Worm (Caenorhabditis elegans) whole organism, early embryonic: ENCODE data around the gene srxa-6.

Experiments
- B0310.2 ChIP-seq: sonication (generic microtip); optimal IDR thresholded peaks from 2 replicates; lab custom pipeline; 2016; ENCODE audit warnings: mild to moderate bottlenecking, missing genetic modification characterization, missing compliant biosample characterization
- F13C5.2 ChIP-seq: sonication (generic microtip); optimal IDR thresholded peaks from 2 replicates; lab custom pipeline; 2017; ENCODE audit warnings: mild to moderate bottlenecking, missing genetic modification characterization, inconsistent platforms, missing compliant biosample characterization
- ama-1 ChIP-seq: fragments of 150-350 bp; optimal IDR thresholded peaks from 2 replicates; lab custom pipeline; 2014
- ceh-13 ChIP-seq: fragments of 200-800 bp; sonication (Bioruptor generic); optimal IDR thresholded peaks from 2 replicates; lab custom pipeline; 2018; ENCODE audit warnings: mild to moderate bottlenecking, missing genetic modification characterization, missing compliant biosample characterization
- ceh-36 ChIP-seq: sonication (generic microtip); optimal IDR thresholded peaks from 2 replicates; lab custom pipeline; 2016; ENCODE audit warnings: missing genetic modification characterization, inconsistent platforms, missing compliant biosample characterization
- ets-7 ChIP-seq: sonication (generic microtip); optimal IDR thresholded peaks from 2 replicates; lab custom pipeline; 2016; ENCODE audit warnings: missing genotype, missing genetic modification characterization, missing compliant biosample characterization
- flt-1 ChIP-seq: fragments of 200-800 bp; sonication (Bioruptor generic); IDR thresholded peaks from 2 replicates; pipeline ENCODE4 v1.3.6; 2022; ENCODE audit warnings: missing genetic modification characterization, missing compliant biosample characterization
- hmbx-1 ChIP-seq: sonication (generic microtip); optimal IDR thresholded peaks from 2 replicates; lab custom pipeline; 2016; ENCODE audit warnings: mild to moderate bottlenecking, missing genetic modification characterization, missing compliant biosample characterization
- hmg-4 ChIP-seq: fragments of 200-800 bp; sonication (Bioruptor generic); optimal IDR thresholded peaks from 2 replicates; lab custom pipeline; 2018; ENCODE audit warnings: mild to moderate bottlenecking, missing genetic modification characterization, missing compliant biosample characterization
- pes-1 ChIP-seq: fragments of 200-800 bp; sonication (Bioruptor generic); IDR thresholded peaks from 2 replicates; pipeline ENCODE4 v1.3.6; 2022; ENCODE audit warnings: missing genetic modification reagents, missing genetic modification characterization, missing compliant biosample characterization
- scrt-1 ChIP-seq: fragments of 200-800 bp; sonication (Bioruptor generic); IDR thresholded peaks from 2 replicates; pipeline ENCODE4 v1.3.6; 2022; ENCODE audit warnings: missing genetic modification characterization, missing compliant biosample characterization
- sea-1 ChIP-seq: fragments of 200-800 bp; sonication (Bioruptor generic); conservative IDR thresholded peaks from 2 replicates; pipeline ENCODE4 v1.3.6; 2022; ENCODE audit warnings: missing genetic modification characterization, missing compliant biosample characterization
- tbx-11 ChIP-seq: fragments of 200-800 bp; sonication (Bioruptor generic); IDR thresholded peaks from 2 replicates; pipeline ENCODE4 v1.3.6; 2022; ENCODE audit warnings: missing genetic modification characterization, missing compliant biosample characterization
- tra-4 ChIP-seq: sonication (generic microtip); optimal IDR thresholded peaks from 2 replicates; lab custom pipeline; 2017; ENCODE audit warnings: missing genetic modification characterization, missing compliant biosample characterization

DNA sequence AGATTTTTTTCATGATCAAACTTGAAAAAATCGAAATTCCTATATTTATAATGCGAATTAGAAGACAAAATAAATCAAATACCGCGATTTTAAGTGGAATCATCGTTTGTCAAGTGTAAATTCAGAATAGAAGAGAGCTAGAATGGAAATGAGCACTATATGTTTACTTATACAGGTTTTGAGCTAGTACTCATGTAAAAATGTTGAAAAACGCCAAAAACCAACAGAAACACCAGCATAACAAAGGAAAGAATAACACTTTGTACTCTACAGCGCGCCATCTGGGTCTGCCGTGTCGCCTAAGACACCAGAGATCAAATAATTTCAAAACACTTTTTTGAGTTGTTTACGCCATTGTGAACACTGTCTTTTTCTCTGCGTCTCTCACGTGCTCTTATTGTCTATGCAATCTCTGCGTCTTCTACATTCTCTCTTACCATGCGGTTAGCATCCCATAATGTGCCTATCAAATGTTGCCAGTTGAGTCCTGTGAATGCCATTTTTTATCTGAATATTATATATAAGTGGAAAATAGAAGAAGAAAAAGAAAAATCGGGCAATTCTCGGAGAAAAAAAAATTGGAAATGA, 5.9 kb upstream of the srxa-6 start, which contains the start of gene ipla-3:
- no peak for TF ChIP-seq ama-1 (lab: Kevin White, UChicago)
- TF ChIP-seq ceh-36 = no peak
- TF ChIP-seq B0310.2 (tag; lab: Kevin White, UChicago) = no peak
- no peak for TF ChIP-seq pes-1 (GFP tag; lab: Robert Waterston, UW)
- no peak for TF ChIP-seq flt-1
- no peak for TF ChIP-seq sea-1 (GFP tag; lab: Robert Waterston, UW)
- no peak for TF ChIP-seq ceh-13 (GFP tag; lab: Kevin White, UChicago)
- no peak for TF ChIP-seq F13C5.2 (tag; lab: Kevin White, UChicago)
- no peak for TF ChIP-seq hmg-4
- TF ChIP-seq tra-4 (tag; lab: Kevin White, UChicago) = no peak
- TF ChIP-seq ets-7 (tag; lab: Kevin White, UChicago) = no peak
- no peak for TF ChIP-seq hmbx-1
- no peak for TF ChIP-seq scrt-1 (GFP tag; lab: Robert Waterston, UW)
- no peak for TF ChIP-seq tbx-11 (GFP tag; lab: Robert Waterston, UW)
